Fruit fly (Drosophila melanogaster) whole organism, embryonic: Measurements from ENCODE around the gene CG15337.
A peak's percentile ranks its signal among the peaks of the same experiment; 100 is the strongest.

Experiments used
- CG10366 ChIP-seq: fragments of 200-800 bp; sonication (Bioruptor generic); IDR thresholded peaks from 2 replicates; pipeline ENCODE4 v1.3.6; 2022; ENCODE audit warnings: missing biosample characterization, missing genetic modification characterization
- CG10431 ChIP-seq: fragments of 200-800 bp; sonication (Bioruptor generic); optimal IDR thresholded peaks from 3 replicates; lab custom pipeline; 2018; ENCODE audit warnings: missing biosample characterization, mild to moderate bottlenecking, missing genetic modification characterization
- CG10543 ChIP-seq: fragments of 200-800 bp; sonication (Bioruptor generic); optimal IDR thresholded peaks from 3 replicates; lab custom pipeline; 2017; ENCODE audit warnings: missing biosample characterization, mild to moderate bottlenecking, missing genetic modification characterization, moderate library complexity
- CG11398 ChIP-seq: fragments of 200-800 bp; sonication (Bioruptor generic); optimal IDR thresholded peaks from 2 replicates; lab custom pipeline; 2016; ENCODE audit warnings: missing biosample characterization, missing genetic modification characterization
- CG11695 ChIP-seq: fragments of 200-800 bp; sonication (Bioruptor generic); IDR thresholded peaks from 3 replicates; pipeline ENCODE4 v1.3.6; 2022; ENCODE audit warnings: missing biosample characterization, missing genetic modification characterization
- CG12942 ChIP-seq: fragments of 200-800 bp; sonication (Bioruptor generic); optimal IDR thresholded peaks from 3 replicates; lab custom pipeline; 2016; ENCODE audit warnings: missing biosample characterization, missing genetic modification characterization
- CG14710 ChIP-seq: fragments of 200-800 bp; sonication (Bioruptor generic); optimal IDR thresholded peaks from 3 replicates; lab custom pipeline; 2019; ENCODE audit warnings: missing biosample characterization, mild to moderate bottlenecking, missing genetic modification characterization, moderate library complexity
- CG15269 ChIP-seq: fragments of 200-800 bp; sonication (Bioruptor generic); optimal IDR thresholded peaks from 2 replicates; lab custom pipeline; 2018; ENCODE audit warnings: missing biosample characterization, mild to moderate bottlenecking, missing genetic modification characterization, moderate library complexity
- CG16779 ChIP-seq: fragments of 200-800 bp; sonication (Bioruptor generic); IDR thresholded peaks from 2 replicates; pipeline ENCODE4 v1.3.6; 2022; ENCODE audit warnings: missing biosample characterization, missing genetic modification characterization
- CG17328 ChIP-seq: fragments of 200-800 bp; sonication (Bioruptor generic); IDR thresholded peaks from 2 replicates; pipeline ENCODE4 v1.3.6; 2022; ENCODE audit warnings: missing biosample characterization, missing genetic modification characterization
- CG17612 ChIP-seq: fragments of 200-800 bp; sonication (Bioruptor generic); IDR thresholded peaks from 2 replicates; pipeline ENCODE4 v1.3.6; 2022; ENCODE audit warnings: missing biosample characterization, missing genetic modification characterization
- CG17829 ChIP-seq: fragments of 200-800 bp; optimal IDR thresholded peaks from 2 replicates; lab custom pipeline; 2019; ENCODE audit warnings: missing biosample characterization, mild to moderate bottlenecking, missing genetic modification characterization, moderate library complexity
- CG18262 ChIP-seq: fragments of 200-800 bp; optimal IDR thresholded peaks from 3 replicates; lab custom pipeline; 2019; ENCODE audit warnings: missing biosample characterization, mild to moderate bottlenecking, missing genetic modification characterization, moderate library complexity
- CG18599 ChIP-seq: fragments of 200-800 bp; sonication (Bioruptor generic); optimal IDR thresholded peaks from 3 replicates; lab custom pipeline; 2017; ENCODE audit warnings: missing biosample characterization, missing genetic modification characterization, mild to moderate bottlenecking, moderate library complexity, missing genetic modification reagents
- CG18764 ChIP-seq: fragments of 200-800 bp; sonication (Bioruptor generic); optimal IDR thresholded peaks from 3 replicates; lab custom pipeline; 2016; ENCODE audit warnings: missing biosample characterization, missing genetic modification characterization
- CG2202 ChIP-seq: fragments of 200-800 bp; sonication (Bioruptor generic); optimal IDR thresholded peaks from 2 replicates; lab custom pipeline; 2018; ENCODE audit warnings: missing biosample characterization, mild to moderate bottlenecking, missing genetic modification characterization
- CG3065 ChIP-seq: fragments of 200-800 bp; sonication (Bioruptor generic); optimal IDR thresholded peaks from 2 replicates; lab custom pipeline; 2016; ENCODE audit warnings: missing biosample characterization, missing genetic modification characterization
- CG32532 ChIP-seq: fragments of 200-800 bp; sonication (Bioruptor generic); IDR thresholded peaks from 2 replicates; pipeline ENCODE4 v1.3.6; 2022; ENCODE audit warnings: missing biosample characterization, missing genetic modification characterization
- CG4404 ChIP-seq: fragments of 200-800 bp; sonication (Bioruptor generic); IDR thresholded peaks from 2 replicates; pipeline ENCODE4 v1.3.6; 2022; ENCODE audit warnings: missing biosample characterization, missing genetic modification characterization
- CG5953 ChIP-seq: fragments of 200-800 bp; sonication (Bioruptor generic); IDR thresholded peaks from 2 replicates; pipeline ENCODE4 v1.3.6; 2022; ENCODE audit warnings: missing biosample characterization, missing genetic modification characterization
- CG7556 ChIP-seq: fragments of 200-800 bp; sonication (Bioruptor generic); optimal IDR thresholded peaks from 2 replicates; lab custom pipeline; 2017; ENCODE audit warnings: missing biosample characterization, mild to moderate bottlenecking, missing genetic modification characterization
- CG9437 ChIP-seq: fragments of 200-800 bp; sonication (Bioruptor generic); optimal IDR thresholded peaks from 2 replicates; lab custom pipeline; 2018; ENCODE audit warnings: missing biosample characterization, mild to moderate bottlenecking, missing genetic modification characterization
- CG9932 ChIP-seq: fragments of 200-800 bp; sonication (Bioruptor generic); IDR thresholded peaks from 2 replicates; pipeline ENCODE4 v1.3.6; 2022; ENCODE audit warnings: missing biosample characterization, missing genetic modification characterization
- CHES-1-like ChIP-seq: fragments of 200-800 bp; sonication (Bioruptor generic); optimal IDR thresholded peaks from 2 replicates; lab custom pipeline; 2016; ENCODE audit warnings: missing biosample characterization, missing genetic modification characterization
- HLH54F ChIP-seq: fragments of 200-800 bp; sonication (Bioruptor generic); optimal IDR thresholded peaks from 3 replicates; lab custom pipeline; 2016; ENCODE audit warnings: missing biosample characterization, missing genetic modification characterization
- Hsf ChIP-seq: fragments of 200-800 bp; sonication (Bioruptor generic); optimal IDR thresholded peaks from 3 replicates; lab custom pipeline; 2016; ENCODE audit warnings: missing biosample characterization, missing genetic modification characterization
- Lim3 ChIP-seq: fragments of 200-800 bp; sonication (Bioruptor generic); IDR thresholded peaks from 2 replicates; pipeline ENCODE4 v1.3.6; 2022; ENCODE audit warnings: missing biosample characterization, missing genetic modification characterization
- MESR4 ChIP-seq: fragments of 200-800 bp; sonication (Bioruptor generic); optimal IDR thresholded peaks from 2 replicates; lab custom pipeline; 2018; ENCODE audit warnings: missing biosample characterization, mild to moderate bottlenecking, missing genetic modification characterization, moderate library complexity
- Med ChIP-seq: fragments of 200-800 bp; sonication (Bioruptor generic); peaks from one replicate; lab custom pipeline; 2016; ENCODE audit warnings: missing biosample characterization, missing genetic modification characterization, mild to moderate bottlenecking, inconsistent platforms, moderate library complexity
- Meics ChIP-seq: fragments of 200-800 bp; sonication (Bioruptor generic); optimal IDR thresholded peaks from 2 replicates; lab custom pipeline; 2017; ENCODE audit warnings: missing biosample characterization, mild to moderate bottlenecking, missing genetic modification characterization
- Mes4 ChIP-seq: fragments of 200-800 bp; sonication (Bioruptor generic); optimal IDR thresholded peaks from 2 replicates; lab custom pipeline; 2016; ENCODE audit warnings: missing biosample characterization, missing genetic modification characterization
- Sox102F ChIP-seq: fragments of 200-800 bp; sonication (Bioruptor generic); optimal IDR thresholded peaks from 2 replicates; lab custom pipeline; 2018; ENCODE audit warnings: missing biosample characterization, mild to moderate bottlenecking, missing genetic modification characterization, moderate library complexity
- al ChIP-seq: fragments of 200-800 bp; sonication (Bioruptor generic); IDR thresholded peaks from 2 replicates; pipeline ENCODE4 v1.3.6; 2022; ENCODE audit warnings: missing biosample characterization, missing genetic modification characterization
- aop ChIP-seq: fragments of 200-800 bp; sonication (Bioruptor generic); IDR thresholded peaks from 2 replicates; pipeline ENCODE4 v1.3.6; 2022; ENCODE audit warnings: missing biosample characterization, missing genetic modification characterization
- ase ChIP-seq: fragments of 200-800 bp; sonication (Bioruptor generic); IDR thresholded peaks from 3 replicates; pipeline ENCODE4 v1.3.6; 2022; ENCODE audit warnings: missing biosample characterization, missing genetic modification characterization
- br ChIP-seq: fragments of >200 bp; optimal IDR thresholded peaks from 2 replicates; lab custom pipeline; 2017
- cas ChIP-seq: fragments of 200-800 bp; sonication (Bioruptor generic); IDR thresholded peaks from 2 replicates; pipeline ENCODE4 v1.3.6; 2022; ENCODE audit warnings: missing biosample characterization, missing genetic modification characterization
- chif ChIP-seq, 2 experiments: fragments of 200-800 bp; sonication (Bioruptor generic); optimal IDR thresholded peaks; 3 replicates each; lab custom pipeline; 2016; ENCODE audit warnings: missing biosample characterization in 2 of 2, missing genetic modification characterization in 2 of 2
- ci ChIP-seq: fragments of 200-800 bp; sonication (Bioruptor generic); IDR thresholded peaks from 3 replicates; pipeline ENCODE4 v1.3.6; 2022; ENCODE audit warnings: missing biosample characterization, missing genetic modification characterization
- dpn ChIP-seq, 2 experiments: fragments of 200-800 bp; sonication (Bioruptor generic); optimal IDR thresholded peaks; 3 replicates each; lab custom pipeline; 2016; ENCODE audit warnings: missing biosample characterization in 2 of 2, missing genetic modification characterization in 2 of 2
- fd102C ChIP-seq: fragments of 200-800 bp; sonication (Bioruptor generic); optimal IDR thresholded peaks from 2 replicates; lab custom pipeline; 2018; ENCODE audit warnings: missing biosample characterization, mild to moderate bottlenecking, missing genetic modification characterization, moderate library complexity
- fd96Cb ChIP-seq: fragments of 200-800 bp; sonication (Bioruptor generic); optimal IDR thresholded peaks from 2 replicates; lab custom pipeline; 2018; ENCODE audit warnings: missing biosample characterization, mild to moderate bottlenecking, missing genetic modification characterization, moderate library complexity
- hth ChIP-seq: fragments of >200 bp; optimal IDR thresholded peaks from 2 replicates; lab custom pipeline; 2017; ENCODE audit warnings: inconsistent platforms
- knrl ChIP-seq: fragments of 200-800 bp; sonication (Bioruptor generic); IDR thresholded peaks from 3 replicates; pipeline ENCODE4 v1.3.6; 2022; ENCODE audit warnings: missing biosample characterization, missing genetic modification characterization; ENCODE audit not compliant: partially characterized antibody
- lab ChIP-seq: fragments of 200-800 bp; sonication (Bioruptor generic); optimal IDR thresholded peaks from 3 replicates; lab custom pipeline; 2017; ENCODE audit warnings: missing biosample characterization, missing genetic modification characterization, mild to moderate bottlenecking, moderate library complexity, missing genetic modification reagents
- pan ChIP-seq, 4 experiments: fragments of >200 bp in 3 of 4; fragments of 200-800 bp in 1 of 4; sonication (Bioruptor generic) in 1 of 4; optimal IDR thresholded peaks in 3 of 4; IDR thresholded peaks in 1 of 4; 2 replicates each; pipeline versions ENCODE4 v1.3.6 to Lab custom; 2017 to 2022; ENCODE audit warnings: missing biosample characterization in 2 of 4, missing genetic modification characterization in 2 of 4, mixed read lengths in 1 of 4
- pita ChIP-seq: fragments of 200-800 bp; sonication (Bioruptor generic); optimal IDR thresholded peaks from 2 replicates; lab custom pipeline; 2017; ENCODE audit warnings: missing biosample characterization, mild to moderate bottlenecking, missing genetic modification characterization
- rib ChIP-seq: fragments of 200-800 bp; sonication (Bioruptor generic); IDR thresholded peaks from 2 replicates; pipeline ENCODE4 v1.3.6; 2022; ENCODE audit warnings: missing biosample characterization, missing genetic modification characterization
- salm ChIP-seq: fragments of 200-800 bp; sonication (Bioruptor generic); optimal IDR thresholded peaks from 2 replicates; lab custom pipeline; 2018; ENCODE audit warnings: missing biosample characterization, mild to moderate bottlenecking, missing genetic modification characterization
- schlank ChIP-seq: fragments of 200-800 bp; sonication (Bioruptor generic); optimal IDR thresholded peaks from 2 replicates; lab custom pipeline; 2018; ENCODE audit warnings: missing biosample characterization, mild to moderate bottlenecking, missing genetic modification characterization
- slbo ChIP-seq: fragments of 200-800 bp; sonication (Bioruptor generic); IDR thresholded peaks from 2 replicates; pipeline ENCODE4 v1.3.6; 2022; ENCODE audit warnings: missing biosample characterization, missing genetic modification characterization
- tna ChIP-seq: fragments of 200-800 bp; sonication (Bioruptor generic); IDR thresholded peaks from 2 replicates; pipeline ENCODE4 v1.3.6; 2022; ENCODE audit warnings: missing biosample characterization, missing genetic modification characterization; ENCODE audit not compliant: partially characterized antibody

CG15337 gene

dm6 chrX:8112715-8113114 is 47.1 kb upstream of the CG15337 start (continued):
- TF ChIP-seq Hsf (GFP tag; lab: Kevin White, UChicago): peak; percentile 1
- no peak for TF ChIP-seq salm (tag; lab: Kevin White, UChicago)
- TF ChIP-seq Lim3 (GFP tag; lab: Robert Waterston, UW): no peak
- TF ChIP-seq cas (GFP tag; lab: Robert Waterston, UW): no peak
- TF ChIP-seq CG3065: no peak
- TF ChIP-seq hth (lab: Kevin White, UChicago): no peak
- peak; percentile 69 for TF ChIP-seq lab (GFP tag; lab: Kevin White, UChicago)
- TF ChIP-seq fd96Cb (tag; lab: Kevin White, UChicago): no peak
- no peak for TF ChIP-seq pan (optimal IDR thresholded peaks at IDR 0.05; lab: Kevin White, UChicago)
- peak in 1 of 2 experiments; percentile 50 for TF ChIP-seq pan (GFP tag; optimal IDR thresholded peaks at IDR 0.05 in 1 of 2, IDR thresholded peaks at IDR 0.05 in 1 of 2)
- TF ChIP-seq CG18764 (GFP tag; lab: Kevin White, UChicago): no peak
- TF ChIP-seq CG17829 (tag; lab: Kevin White, UChicago): no peak
- TF ChIP-seq ci (GFP tag; lab: Robert Waterston, UW): no peak
- no peak for TF ChIP-seq CG11398 (GFP tag; lab: Kevin White, UChicago)
- TF ChIP-seq pita (GFP tag; lab: Kevin White, UChicago): no peak
- TF ChIP-seq CG5953 (GFP tag; lab: Robert Waterston, UW): no peak
- TF ChIP-seq CG10543 (GFP tag; lab: Kevin White, UChicago): no peak
- no peak for TF ChIP-seq CG14710 (tag; lab: Kevin White, UChicago)
- TF ChIP-seq br: no peak
- peak; percentile 59 for TF ChIP-seq CG18599 (GFP tag; lab: Kevin White, UChicago)
- TF ChIP-seq schlank (tag; lab: Kevin White, UChicago): peak; percentile 20
- TF ChIP-seq CG11695: 0 out of 3 replicates have a peak, but pooled peaks have one; percentile 28
- TF ChIP-seq CG17612: no peak
- TF ChIP-seq CG16779: no peak
- no peak for TF ChIP-seq chif (GFP tag; optimal IDR thresholded peaks at IDR 0.05; lab: Kevin White, UChicago)
- TF ChIP-seq CG15269 (tag; lab: Kevin White, UChicago): peak; percentile 45
- TF ChIP-seq Mes4 (GFP tag; lab: Kevin White, UChicago): no peak
- TF ChIP-seq CG12942 (GFP tag; lab: Kevin White, UChicago): no peak
- TF ChIP-seq slbo (GFP tag; lab: Robert Waterston, UW): peak; percentile 75
- TF ChIP-seq al (GFP tag; lab: Robert Waterston, UW): peak; percentile 47
- peak; percentile 7 to 52 for TF ChIP-seq dpn (GFP tag; optimal IDR thresholded peaks at IDR 0.05; lab: Kevin White, UChicago)
- no peak for TF ChIP-seq CG4404
- no peak for TF ChIP-seq knrl (GFP tag; lab: Robert Waterston, UW)
- peak; percentile 67 for TF ChIP-seq Meics (GFP tag; lab: Kevin White, UChicago)
- TF ChIP-seq CG18262 (tag; lab: Kevin White, UChicago): no peak
- no peak for TF ChIP-seq CHES-1-like (GFP tag; lab: Kevin White, UChicago)
- TF ChIP-seq fd102C (GFP tag; lab: Kevin White, UChicago): no peak
- peak; percentile 64; the same call in 1 of the 2 replicates for TF ChIP-seq CG32532
- TF ChIP-seq Med (GFP tag; lab: Kevin White, UChicago): peak; percentile 53
- no peak for TF ChIP-seq HLH54F
- peak; percentile 52 for TF ChIP-seq CG9932 (GFP tag; lab: Robert Waterston, UW)
- peak; percentile 1 for TF ChIP-seq Sox102F (GFP tag; lab: Kevin White, UChicago)
- no peak for TF ChIP-seq aop (GFP tag; lab: Robert Waterston, UW)
- no peak for TF ChIP-seq ase
- no peak for TF ChIP-seq CG17328 (GFP tag; lab: Robert Waterston, UW)
- no peak for TF ChIP-seq CG9437
- TF ChIP-seq MESR4: no peak
- TF ChIP-seq CG10366: peak; percentile 28; the same call in 1 of the 2 replicates
- TF ChIP-seq tna (GFP tag; lab: Robert Waterston, UW): no peak
- no peak for TF ChIP-seq CG7556
- no peak for TF ChIP-seq rib
- TF ChIP-seq CG2202: no peak
- TF ChIP-seq CG10431 (GFP tag; lab: Kevin White, UChicago): no peak
